Worm (Caenorhabditis elegans) whole organism, L4 larva: ENCODE data around the gene K10C2.14.

Experiments
- D1046.2 ChIP-seq: fragments of 200-800 bp; sonication (Bioruptor generic); IDR thresholded peaks from 2 replicates; pipeline ENCODE4 v1.3.6; 2022; ENCODE audit warnings: missing genetic modification characterization, missing compliant biosample characterization
- Y48G9A.11 ChIP-seq: fragments of 200-800 bp; sonication (Bioruptor generic); IDR thresholded peaks from 2 replicates; pipeline ENCODE4 v1.3.6; 2022; ENCODE audit warnings: missing genetic modification reagents, missing genetic modification characterization, missing compliant biosample characterization
- Y75B8A.6 ChIP-seq: fragments of 200-800 bp; sonication (Bioruptor generic); IDR thresholded peaks from 2 replicates; pipeline ENCODE4 v1.3.6; 2022; ENCODE audit warnings: missing genetic modification reagents, missing genetic modification characterization, missing compliant biosample characterization
- ZK337.2 ChIP-seq: fragments of 200-800 bp; sonication (Bioruptor generic); IDR thresholded peaks from 2 replicates; pipeline ENCODE4 v1.3.6; 2022; ENCODE audit warnings: missing genetic modification reagents, missing genetic modification characterization, missing compliant biosample characterization
- ama-1 ChIP-seq: fragments of 150-350 bp; optimal IDR thresholded peaks from 2 replicates; lab custom pipeline; 2014; ENCODE audit warnings: inconsistent platforms, mixed read lengths
- ceh-20 ChIP-seq: fragments of 200-800 bp; sonication (Bioruptor generic); IDR thresholded peaks from 2 replicates; pipeline ENCODE4 v1.3.6; 2022; ENCODE audit warnings: missing genetic modification reagents, missing genetic modification characterization, missing compliant biosample characterization
- ceh-62 ChIP-seq: sonication (generic microtip); optimal IDR thresholded peaks from 2 replicates; lab custom pipeline; 2017; ENCODE audit warnings: missing biosample characterization, missing genetic modification characterization
- ces-1 ChIP-seq: fragments of 150-350 bp; sonication (generic microtip); optimal IDR thresholded peaks from 4 replicates; lab custom pipeline; 2014; ENCODE audit warnings: missing biosample characterization, missing genetic modification reagents, missing genetic modification characterization
- daf-16 ChIP-seq, 3 experiments: sonication (generic microtip); optimal IDR thresholded peaks; 2 replicates each; lab custom pipeline; 2016 to 2017; ENCODE audit warnings: missing genetic modification characterization in 3 of 3, missing genetic modification reagents in 3 of 3, mild to moderate bottlenecking in 2 of 3, missing compliant biosample characterization in 2 of 3, missing biosample characterization in 1 of 3, moderate library complexity in 1 of 3
- daf-19 ChIP-seq: fragments of 200-800 bp; sonication (Bioruptor generic); conservative IDR thresholded peaks from 2 replicates; pipeline ENCODE4 v1.3.6; 2022; ENCODE audit warnings: missing genetic modification characterization, missing compliant biosample characterization
- dpl-1 ChIP-seq: fragments of 150-350 bp; optimal IDR thresholded peaks from 2 replicates; lab custom pipeline; 2014; ENCODE audit warnings: missing biosample characterization, missing genetic modification reagents, missing genetic modification characterization
- hlh-11 ChIP-seq: fragments of 200-800 bp; sonication (Bioruptor generic); optimal IDR thresholded peaks from 2 replicates; lab custom pipeline; 2018; ENCODE audit warnings: mild to moderate bottlenecking, missing genetic modification characterization, missing compliant biosample characterization
- hlh-30 ChIP-seq: sonication (generic microtip); optimal IDR thresholded peaks from 2 replicates; lab custom pipeline; 2017; ENCODE audit warnings: antibody characterized with exemption, mild to moderate bottlenecking, missing genetic modification characterization, missing compliant biosample characterization; ENCODE audit not compliant: insufficient read depth
- hmg-1.1 ChIP-seq: fragments of 200-800 bp; sonication (Bioruptor generic); IDR thresholded peaks from 2 replicates; pipeline ENCODE4 v1.3.6; 2022; ENCODE audit warnings: missing genetic modification reagents, missing genetic modification characterization, missing compliant biosample characterization
- lim-7 ChIP-seq: fragments of 200-800 bp; sonication (Bioruptor generic); IDR thresholded peaks from 2 replicates; pipeline ENCODE4 v1.3.6; 2022; ENCODE audit warnings: missing genetic modification characterization, missing compliant biosample characterization
- lin-1 ChIP-seq: fragments of 200-800 bp; sonication (Bioruptor generic); IDR thresholded peaks from 2 replicates; pipeline ENCODE4 v1.3.6; 2022; ENCODE audit warnings: missing genetic modification reagents, missing genetic modification characterization, missing compliant biosample characterization
- lin-15B ChIP-seq: fragments of 150-350 bp; sonication (generic microtip); optimal IDR thresholded peaks from 3 replicates; lab custom pipeline; 2014; ENCODE audit warnings: missing biosample characterization, missing genetic modification characterization
- lin-39 ChIP-seq: fragments of 150-350 bp; optimal IDR thresholded peaks from 2 replicates; lab custom pipeline; 2014; ENCODE audit warnings: missing biosample characterization, missing genetic modification reagents, missing genetic modification characterization
- madf-5 ChIP-seq, 2 experiments: fragments of 200-800 bp; sonication (Bioruptor generic); IDR thresholded peaks; 2 replicates each; pipeline ENCODE4 v1.3.6; 2022; ENCODE audit warnings: missing compliant biosample characterization in 2 of 2, missing genetic modification characterization in 2 of 2
- mes-2 ChIP-seq: sonication (generic microtip); optimal IDR thresholded peaks from 2 replicates; lab custom pipeline; 2016; ENCODE audit warnings: missing genotype, mild to moderate bottlenecking, missing genetic modification characterization, missing compliant biosample characterization; ENCODE audit not compliant: poor library complexity, severe bottlenecking
- mxl-2 ChIP-seq: fragments of 200-800 bp; sonication (Bioruptor generic); conservative IDR thresholded peaks from 2 replicates; pipeline ENCODE4 v1.3.6; 2022; ENCODE audit warnings: missing genetic modification reagents, missing genetic modification characterization, missing compliant biosample characterization
- nhr-102 ChIP-seq: sonication (generic microtip); optimal IDR thresholded peaks from 2 replicates; lab custom pipeline; 2016; ENCODE audit warnings: mild to moderate bottlenecking, missing genetic modification characterization, moderate library complexity, missing compliant biosample characterization
- nhr-11 ChIP-seq: fragments of 150-350 bp; optimal IDR thresholded peaks from 2 replicates; lab custom pipeline; 2014; ENCODE audit warnings: missing biosample characterization, missing genetic modification characterization
- nhr-111 ChIP-seq: fragments of 200-800 bp; sonication (Bioruptor generic); optimal IDR thresholded peaks from 2 replicates; lab custom pipeline; 2018; ENCODE audit warnings: mild to moderate bottlenecking, missing genetic modification characterization, missing compliant biosample characterization
- nhr-28 ChIP-seq: fragments of 150-350 bp; optimal IDR thresholded peaks from 2 replicates; lab custom pipeline; 2014; ENCODE audit warnings: missing biosample characterization, missing genetic modification characterization
- nhr-41 ChIP-seq: fragments of 200-800 bp; sonication (Bioruptor generic); IDR thresholded peaks from 2 replicates; pipeline ENCODE4 v1.3.6; 2022; ENCODE audit warnings: missing genetic modification reagents, missing genetic modification characterization, missing compliant biosample characterization
- nhr-6 ChIP-seq: fragments of 150-350 bp; optimal IDR thresholded peaks from 2 replicates; lab custom pipeline; 2014; ENCODE audit warnings: missing biosample characterization, missing genetic modification characterization
- nhr-76 ChIP-seq: fragments of 150-350 bp; optimal IDR thresholded peaks from 2 replicates; lab custom pipeline; 2014; ENCODE audit warnings: missing biosample characterization, missing genetic modification characterization
- nhr-77 ChIP-seq: fragments of 150-350 bp; optimal IDR thresholded peaks from 2 replicates; lab custom pipeline; 2014; ENCODE audit warnings: missing biosample characterization, missing genetic modification characterization
- pha-4 ChIP-seq, 2 experiments: fragments of 150-350 bp in 1 of 2; fragments of 200-800 bp in 1 of 2; sonication (Bioruptor generic) in 1 of 2; IDR thresholded peaks in 1 of 2; optimal IDR thresholded peaks in 1 of 2; 2 replicates each; pipeline versions ENCODE4 v1.3.6 to Lab custom; 2014 to 2022; ENCODE audit warnings: missing genetic modification characterization in 2 of 2, missing genetic modification reagents in 2 of 2, missing biosample characterization in 1 of 2, missing compliant biosample characterization in 1 of 2
- saeg-2 ChIP-seq: fragments of 200-800 bp; sonication (Bioruptor generic); IDR thresholded peaks from 2 replicates; pipeline ENCODE4 v1.3.6; 2022; ENCODE audit warnings: missing genetic modification reagents, missing genetic modification characterization, missing compliant biosample characterization
- snpc-1.2 ChIP-seq: fragments of 200-800 bp; sonication (Bioruptor generic); IDR thresholded peaks from 2 replicates; pipeline ENCODE4 v1.3.6; 2022; ENCODE audit warnings: missing genetic modification reagents, missing genetic modification characterization, missing compliant biosample characterization
- snpc-4 ChIP-seq: fragments of 150-350 bp; optimal IDR thresholded peaks from 2 replicates; lab custom pipeline; 2014; ENCODE audit warnings: missing biosample characterization, missing genetic modification characterization
- spr-3 ChIP-seq: fragments of 200-800 bp; sonication (Bioruptor generic); optimal IDR thresholded peaks from 2 replicates; lab custom pipeline; 2018; ENCODE audit warnings: mild to moderate bottlenecking, missing genetic modification characterization, missing compliant biosample characterization
- tra-1 ChIP-seq: fragments of 200-800 bp; sonication (Bioruptor generic); IDR thresholded peaks from 2 replicates; pipeline ENCODE4 v1.3.6; 2022; ENCODE audit warnings: missing genetic modification reagents, missing genetic modification characterization, missing compliant biosample characterization
- unc-130 ChIP-seq: sonication (generic microtip); optimal IDR thresholded peaks from 2 replicates; lab custom pipeline; 2016; ENCODE audit warnings: missing genetic modification reagents, missing genetic modification characterization, missing compliant biosample characterization
- unc-62 ChIP-seq, 3 experiments: fragments of 150-350 bp in 1 of 3; sonication (generic microtip); optimal IDR thresholded peaks in 2 of 3; peaks in 1 of 3; 1 replicate in 1 of 3; 2 replicates in 2 of 3; lab custom pipeline; 2014 to 2017; ENCODE audit warnings: missing biosample characterization in 3 of 3, missing genetic modification characterization in 3 of 3, missing genetic modification reagents in 3 of 3, missing genotype in 1 of 3
- zag-1 ChIP-seq: fragments of 150-350 bp; optimal IDR thresholded peaks from 2 replicates; lab custom pipeline; 2014; ENCODE audit warnings: missing biosample characterization, missing genetic modification characterization

K10C2.14 gene

DNA sequence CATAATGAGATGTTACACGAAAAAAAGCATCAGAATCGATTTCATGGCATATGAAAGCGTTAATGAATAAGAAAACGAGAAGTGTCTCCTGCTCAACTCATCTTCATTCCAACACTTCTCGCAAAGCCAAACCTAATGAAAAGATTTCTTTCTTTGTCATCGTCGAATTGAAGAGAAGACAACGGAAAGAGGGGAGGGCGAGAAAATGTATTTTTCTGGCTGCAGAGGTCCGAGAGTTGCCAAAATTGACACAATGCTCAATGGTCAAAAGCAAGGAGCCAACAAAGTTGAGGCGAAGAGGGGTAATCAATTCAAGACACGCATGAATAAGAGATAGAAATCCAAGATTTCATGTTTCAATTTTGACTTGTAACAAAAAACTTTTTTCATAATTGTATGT lies 21.3 kb downstream of the K10C2.14 start:
- TF ChIP-seq unc-62 (GFP tag; optimal IDR thresholded peaks at IDR 0.05 in 1 of 2; lab: Kevin White, UChicago) (peak in 1 of 2 experiments; percentile 13), unc-62 (tag; optimal IDR thresholded peaks at IDR 0.05; lab: Kevin White, UChicago) (no peak), Y75B8A.6 (no peak)

- TF ChIP-seq Y75B8A.6 (no peak), unc-62 (GFP tag; optimal IDR thresholded peaks at IDR 0.05 in 1 of 2; lab: Kevin White, UChicago) (peak in 1 of 2 experiments; percentile 6), unc-62 (tag; optimal IDR thresholded peaks at IDR 0.05; lab: Kevin White, UChicago) (no peak), nhr-28 (tag; lab: Kevin White, UChicago) (peak; percentile 22), spr-3 (GFP tag; lab: Kevin White, UChicago) (no peak)
Observed at ce11 chrX:6416357-6417087, 23.8 kb downstream of the K10C2.14 start, which contains the start of gene T22E5.6. Gene T22E5.6, minus strand, starts transcription at chrX:6416407.

ce11 chrX:6413583-6413982 lies 26.8 kb downstream of the K10C2.14 start:
- TF ChIP-seq daf-19 (GFP tag; lab: Robert Waterston, UW) (no peak), dpl-1 (no peak), ceh-20 (GFP tag; lab: Robert Waterston, UW) (peak; percentile 66; the same call in 1 of the 2 replicates), hlh-30 (no peak), unc-62 (GFP tag; optimal IDR thresholded peaks at IDR 0.05 in 1 of 2; lab: Kevin White, UChicago) (peak in 1 of 2 experiments; percentile 56), unc-62 (tag; optimal IDR thresholded peaks at IDR 0.05; lab: Kevin White, UChicago) (no peak), nhr-6 (no peak), madf-5 (GFP tag; IDR thresholded peaks at IDR 0.05; lab: Robert Waterston, UW) (no peak), nhr-77 (tag; lab: Kevin White, UChicago) (no peak)

ce11 chrX:6412575-6412974 lies 27.8 kb downstream of the K10C2.14 start, which contains the start of gene T22E5.1:
Gene T22E5.1, plus strand, starts transcription at chrX:6412875.
- no peak for TF ChIP-seq ceh-62

ce11 chrX:6410177-6410765 lies 30.1 kb downstream of the K10C2.14 start, which contains the start of gene mup-2:
Gene mup-2, minus strand, starts transcription at chrX:6410227.
- TF ChIP-seq daf-16 (GFP tag; optimal IDR thresholded peaks at IDR 0.05; lab: Kevin White, UChicago) (peak in 1 of 2 experiments; percentile 93), daf-16 (tag; optimal IDR thresholded peaks at IDR 0.05; lab: Kevin White, UChicago) (no peak), nhr-76 (tag; lab: Kevin White, UChicago) (no peak), hlh-11 (tag; lab: Kevin White, UChicago) (peak; percentile 74), snpc-4 (no peak), mes-2 (no peak), ces-1 (no peak), lin-39 (no peak), ZK337.2 (GFP tag; lab: Robert Waterston, UW) (no peak), Y48G9A.11 (no peak), lim-7 (GFP tag; lab: Robert Waterston, UW) (no peak), ama-1 (lab: Kevin White, UChicago) (no peak), D1046.2 (GFP tag; lab: Robert Waterston, UW) (no peak), hmg-1.1 (GFP tag; lab: Robert Waterston, UW) (no peak), lin-15B (no peak), nhr-41 (GFP tag; lab: Robert Waterston, UW) (no peak), hlh-30 (no peak), Y75B8A.6 (no peak), dpl-1 (no peak), nhr-111 (GFP tag; lab: Kevin White, UChicago) (no peak), pha-4 (GFP tag; IDR thresholded peaks at IDR 0.05; lab: Robert Waterston, UW) (no peak), pha-4 (tag; optimal IDR thresholded peaks at IDR 0.05; lab: Kevin White, UChicago) (no peak), nhr-102 (no peak), nhr-11 (tag; lab: Kevin White, UChicago) (peak; percentile 60), snpc-1.2 (GFP tag; lab: Robert Waterston, UW) (no peak), unc-130 (no peak), ceh-62 (no peak), saeg-2 (no peak), spr-3 (GFP tag; lab: Kevin White, UChicago) (no peak), zag-1 (no peak), lin-1 (no peak), tra-1 (GFP tag; lab: Robert Waterston, UW) (no peak), mxl-2 (GFP tag; lab: Robert Waterston, UW) (no peak), nhr-77 (tag; lab: Kevin White, UChicago) (no peak)
